Worm (Caenorhabditis elegans) whole organism, L4/young adult: ENCODE measurements around the gene clec-183.

Experiments
- W03F9.2 ChIP-seq: fragments of 150-350 bp; optimal IDR thresholded peaks from 2 replicates; lab custom pipeline; 2014; ENCODE audit warnings: missing biosample characterization, missing genetic modification characterization
- dao-5 ChIP-seq: sonication (generic microtip); optimal IDR thresholded peaks from 2 replicates; lab custom pipeline; 2016; ENCODE audit warnings: missing genotype, missing genetic modification characterization, moderate library complexity, missing compliant biosample characterization
- him-1 ChIP-seq: sonication (generic microtip); optimal IDR thresholded peaks from 2 replicates; lab custom pipeline; 2016; ENCODE audit warnings: missing genotype, missing genetic modification reagents, missing genetic modification characterization, missing compliant biosample characterization

- TF ChIP-seq him-1, result no peak
- no peak for TF ChIP-seq dao-5
- peak; percentile 22 for TF ChIP-seq W03F9.2
Observed at ce11 chrIV:9341591-9341990, 13.8 kb downstream of the clec-183 start, which contains the start of gene vps-26.
